Fruit fly (Drosophila melanogaster) whole organism, embryonic: ENCODE data around the gene Ing5.

Experiments
- Abd-B ChIP-seq: fragments of 200-800 bp; sonication (Bioruptor generic); optimal IDR thresholded peaks from 2 replicates; lab custom pipeline; 2018; ENCODE audit warnings: missing biosample characterization, mild to moderate bottlenecking, missing genetic modification characterization, moderate library complexity
- CG10979 ChIP-seq: fragments of 200-800 bp; sonication (Bioruptor generic); optimal IDR thresholded peaks from 2 replicates; lab custom pipeline; 2018; ENCODE audit warnings: missing biosample characterization, mild to moderate bottlenecking, missing genetic modification characterization, moderate library complexity
- CG11247 ChIP-seq: fragments of 200-800 bp; sonication (Bioruptor generic); IDR thresholded peaks from 2 replicates; pipeline ENCODE4 v1.3.6; 2022; ENCODE audit warnings: missing biosample characterization, missing genetic modification characterization
- CG12104 ChIP-seq: fragments of 200-800 bp; sonication (Bioruptor generic); optimal IDR thresholded peaks from 3 replicates; lab custom pipeline; 2016; ENCODE audit warnings: missing biosample characterization, missing genetic modification characterization
- CG13123 ChIP-seq: fragments of 200-800 bp; sonication (Bioruptor generic); optimal IDR thresholded peaks from 2 replicates; lab custom pipeline; 2016; ENCODE audit warnings: missing biosample characterization, missing genetic modification characterization
- CG13287 ChIP-seq: fragments of 200-800 bp; sonication (Bioruptor generic); IDR thresholded peaks from 2 replicates; pipeline ENCODE4 v1.3.6; 2022; ENCODE audit warnings: missing biosample characterization, missing genetic modification characterization; ENCODE audit not compliant: partially characterized antibody
- CG13296 ChIP-seq: fragments of 200-800 bp; sonication (Bioruptor generic); optimal IDR thresholded peaks from 3 replicates; lab custom pipeline; 2018; ENCODE audit warnings: missing biosample characterization, mild to moderate bottlenecking, missing genetic modification characterization
- CG13424 ChIP-seq: fragments of 200-800 bp; sonication (Bioruptor generic); optimal IDR thresholded peaks from 2 replicates; lab custom pipeline; 2019; ENCODE audit warnings: missing biosample characterization, mild to moderate bottlenecking, missing genetic modification characterization, moderate library complexity
- CG13894 ChIP-seq: fragments of 200-800 bp; sonication (Bioruptor generic); optimal IDR thresholded peaks from 3 replicates; lab custom pipeline; 2018; ENCODE audit warnings: missing biosample characterization, mild to moderate bottlenecking, missing genetic modification characterization, moderate library complexity
- CG1602 ChIP-seq: fragments of 200-800 bp; sonication (Bioruptor generic); optimal IDR thresholded peaks from 3 replicates; lab custom pipeline; 2016; ENCODE audit warnings: missing biosample characterization, missing genetic modification characterization
- CG18619 ChIP-seq: fragments of 200-800 bp; sonication (Bioruptor generic); optimal IDR thresholded peaks from 3 replicates; lab custom pipeline; 2017; ENCODE audit warnings: missing biosample characterization, mild to moderate bottlenecking, missing genetic modification characterization
- CG2129 ChIP-seq: fragments of 200-800 bp; sonication (Bioruptor generic); IDR thresholded peaks from 2 replicates; pipeline ENCODE4 v1.3.6; 2022; ENCODE audit warnings: missing biosample characterization, missing genetic modification characterization; ENCODE audit not compliant: partially characterized antibody
- CG2199 ChIP-seq: fragments of 200-800 bp; sonication (Bioruptor generic); IDR thresholded peaks from 3 replicates; pipeline ENCODE4 v1.3.6; 2022; ENCODE audit warnings: missing biosample characterization, missing genetic modification characterization
- CG2202 ChIP-seq: fragments of 200-800 bp; sonication (Bioruptor generic); optimal IDR thresholded peaks from 2 replicates; lab custom pipeline; 2018; ENCODE audit warnings: missing biosample characterization, mild to moderate bottlenecking, missing genetic modification characterization
- CG3065 ChIP-seq: fragments of 200-800 bp; sonication (Bioruptor generic); optimal IDR thresholded peaks from 2 replicates; lab custom pipeline; 2016; ENCODE audit warnings: missing biosample characterization, missing genetic modification characterization
- CG31441 ChIP-seq: fragments of 200-800 bp; sonication (Bioruptor generic); IDR thresholded peaks from 2 replicates; pipeline ENCODE4 v1.3.6; 2022; ENCODE audit warnings: missing biosample characterization, missing genetic modification characterization
- CG3163 ChIP-seq: fragments of 200-800 bp; sonication (Bioruptor generic); optimal IDR thresholded peaks from 3 replicates; lab custom pipeline; 2016; ENCODE audit warnings: missing biosample characterization, missing genetic modification characterization
- CG7928 ChIP-seq: fragments of 200-800 bp; sonication (Bioruptor generic); optimal IDR thresholded peaks from 2 replicates; lab custom pipeline; 2017; ENCODE audit warnings: missing biosample characterization, mild to moderate bottlenecking, missing genetic modification characterization
- CG7987 ChIP-seq: fragments of 200-800 bp; sonication (Bioruptor generic); optimal IDR thresholded peaks from 2 replicates; lab custom pipeline; 2018; ENCODE audit warnings: missing biosample characterization, mild to moderate bottlenecking, missing genetic modification characterization, moderate library complexity
- CG9215 ChIP-seq: fragments of 200-800 bp; sonication (Bioruptor generic); IDR thresholded peaks from 2 replicates; pipeline ENCODE4 v1.3.6; 2022; ENCODE audit warnings: missing biosample characterization, missing genetic modification characterization
- CG9727 ChIP-seq: fragments of 200-800 bp; sonication (Bioruptor generic); optimal IDR thresholded peaks from 3 replicates; lab custom pipeline; 2017; ENCODE audit warnings: missing biosample characterization, mild to moderate bottlenecking, missing genetic modification characterization
- D19A ChIP-seq: fragments of 200-800 bp; optimal IDR thresholded peaks from 3 replicates; lab custom pipeline; 2019; ENCODE audit warnings: missing biosample characterization, mild to moderate bottlenecking, missing genetic modification characterization, moderate library complexity
- Doc2 ChIP-seq: fragments of 200-800 bp; sonication (Bioruptor generic); IDR thresholded peaks from 2 replicates; pipeline ENCODE4 v1.3.6; 2022; ENCODE audit warnings: missing biosample characterization, missing genetic modification characterization
- E2f2 ChIP-seq: fragments of 200-800 bp; sonication (Bioruptor generic); IDR thresholded peaks from 2 replicates; pipeline ENCODE4 v1.3.6; 2022; ENCODE audit warnings: missing biosample characterization, missing genetic modification characterization
- Eip74EF ChIP-seq, 2 experiments: fragments of 200-800 bp in 1 of 2; fragments of >200 bp in 1 of 2; sonication (Bioruptor generic) in 1 of 2; optimal IDR thresholded peaks; 2 replicates each; lab custom pipeline; 2017 to 2019; ENCODE audit warnings: missing biosample characterization in 2 of 2, missing genetic modification characterization in 2 of 2, mild to moderate bottlenecking in 1 of 2, moderate library complexity in 1 of 2
- GATAe ChIP-seq: fragments of 200-800 bp; sonication (Bioruptor generic); conservative IDR thresholded peaks from 2 replicates; pipeline ENCODE4 v1.3.6; 2022; ENCODE audit warnings: missing biosample characterization, missing genetic modification characterization
- Myb ChIP-seq: fragments of 200-800 bp; sonication (Bioruptor generic); optimal IDR thresholded peaks from 2 replicates; lab custom pipeline; 2016; ENCODE audit warnings: missing biosample characterization, missing genetic modification characterization
- NC2α ChIP-seq: fragments of 200-800 bp; sonication (Bioruptor generic); optimal IDR thresholded peaks from 2 replicates; lab custom pipeline; 2016; ENCODE audit warnings: missing biosample characterization, missing genetic modification characterization
- NC2β ChIP-seq: fragments of 200-800 bp; sonication (Bioruptor generic); optimal IDR thresholded peaks from 2 replicates; lab custom pipeline; 2016; ENCODE audit warnings: missing biosample characterization, missing genetic modification characterization
- Six4 ChIP-seq: fragments of 200-800 bp; sonication (Bioruptor generic); optimal IDR thresholded peaks from 2 replicates; lab custom pipeline; 2016; ENCODE audit warnings: missing biosample characterization, missing genetic modification characterization
- Taf1 ChIP-seq: fragments of 200-800 bp; sonication (Bioruptor generic); IDR thresholded peaks from 2 replicates; pipeline ENCODE4 v1.3.6; 2022; ENCODE audit warnings: missing biosample characterization, missing genetic modification characterization
- Vsx1 ChIP-seq: fragments of 200-800 bp; sonication (Bioruptor generic); optimal IDR thresholded peaks from 2 replicates; lab custom pipeline; 2017; ENCODE audit warnings: missing biosample characterization, mild to moderate bottlenecking, missing genetic modification characterization, missing genetic modification reagents
- bigmax ChIP-seq: fragments of 200-800 bp; sonication (Bioruptor generic); optimal IDR thresholded peaks from 2 replicates; lab custom pipeline; 2018; ENCODE audit warnings: missing biosample characterization, mild to moderate bottlenecking, missing genetic modification characterization
- corto ChIP-seq: fragments of 200-800 bp; sonication (Bioruptor generic); optimal IDR thresholded peaks from 2 replicates; lab custom pipeline; 2016; ENCODE audit warnings: missing biosample characterization, mild to moderate bottlenecking, missing genetic modification characterization, moderate library complexity
- crc ChIP-seq: fragments of 200-800 bp; sonication (Bioruptor generic); optimal IDR thresholded peaks from 2 replicates; lab custom pipeline; 2016; ENCODE audit warnings: missing biosample characterization, missing genetic modification characterization
- dimm ChIP-seq: fragments of 200-800 bp; sonication (Bioruptor generic); IDR thresholded peaks from 2 replicates; pipeline ENCODE4 v1.3.6; 2022; ENCODE audit warnings: missing biosample characterization, missing genetic modification characterization
- dm ChIP-seq: fragments of 200-800 bp; sonication (Bioruptor generic); optimal IDR thresholded peaks from 3 replicates; lab custom pipeline; 2016; ENCODE audit warnings: missing biosample characterization, missing genetic modification characterization
- dmrt99B ChIP-seq: fragments of 200-800 bp; sonication (Bioruptor generic); optimal IDR thresholded peaks from 2 replicates; lab custom pipeline; 2018; ENCODE audit warnings: missing biosample characterization, mild to moderate bottlenecking, missing genetic modification characterization, moderate library complexity
- fu2 ChIP-seq: fragments of 200-800 bp; sonication (Bioruptor generic); optimal IDR thresholded peaks from 2 replicates; lab custom pipeline; 2016; ENCODE audit warnings: missing biosample characterization, missing genetic modification characterization
- jing ChIP-seq: fragments of 200-800 bp; sonication (Bioruptor generic); optimal IDR thresholded peaks from 2 replicates; lab custom pipeline; 2018; ENCODE audit warnings: missing biosample characterization, mild to moderate bottlenecking, missing genetic modification characterization
- lbe ChIP-seq: fragments of 200-800 bp; sonication (Bioruptor generic); optimal IDR thresholded peaks from 2 replicates; lab custom pipeline; 2016; ENCODE audit warnings: missing biosample characterization, mild to moderate bottlenecking, missing genetic modification characterization
- nmo ChIP-seq: fragments of 200-800 bp; sonication (Bioruptor generic); optimal IDR thresholded peaks from 2 replicates; lab custom pipeline; 2018; ENCODE audit warnings: missing biosample characterization, mild to moderate bottlenecking, missing genetic modification characterization, moderate library complexity
- nom ChIP-seq: fragments of 200-800 bp; sonication (Bioruptor generic); optimal IDR thresholded peaks from 2 replicates; lab custom pipeline; 2017; ENCODE audit warnings: missing biosample characterization, missing genetic modification characterization, mild to moderate bottlenecking, moderate library complexity, missing genetic modification reagents
- onecut ChIP-seq: fragments of 200-800 bp; sonication (Bioruptor generic); IDR thresholded peaks from 2 replicates; pipeline ENCODE4 v1.3.6; 2022; ENCODE audit warnings: missing biosample characterization, missing genetic modification characterization
- pum ChIP-seq: fragments of 200-800 bp; sonication (Bioruptor generic); optimal IDR thresholded peaks from 2 replicates; lab custom pipeline; 2016; ENCODE audit warnings: missing biosample characterization, missing genetic modification characterization
- schlank ChIP-seq: fragments of 200-800 bp; sonication (Bioruptor generic); optimal IDR thresholded peaks from 2 replicates; lab custom pipeline; 2018; ENCODE audit warnings: missing biosample characterization, mild to moderate bottlenecking, missing genetic modification characterization
- scrt ChIP-seq: fragments of 200-800 bp; sonication (Bioruptor generic); optimal IDR thresholded peaks from 2 replicates; lab custom pipeline; 2018; ENCODE audit warnings: missing biosample characterization, mild to moderate bottlenecking, missing genetic modification characterization, moderate library complexity
- sens ChIP-seq: fragments of 200-800 bp; sonication (Bioruptor generic); peaks from one replicate; lab custom pipeline; 2016; ENCODE audit warnings: missing biosample characterization, missing genetic modification characterization
- slou ChIP-seq: fragments of 200-800 bp; sonication (Bioruptor generic); optimal IDR thresholded peaks from 3 replicates; lab custom pipeline; 2016; ENCODE audit warnings: missing biosample characterization, missing genetic modification characterization
- stc ChIP-seq: fragments of 200-800 bp; sonication (Bioruptor generic); IDR thresholded peaks from 2 replicates; pipeline ENCODE4 v1.3.6; 2022; ENCODE audit warnings: missing biosample characterization, missing genetic modification characterization
- toy ChIP-seq: fragments of 200-800 bp; sonication (Bioruptor generic); IDR thresholded peaks from 2 replicates; pipeline ENCODE4 v1.3.6; 2022; ENCODE audit warnings: missing biosample characterization, missing genetic modification characterization

Gene Ing5

DNA sequence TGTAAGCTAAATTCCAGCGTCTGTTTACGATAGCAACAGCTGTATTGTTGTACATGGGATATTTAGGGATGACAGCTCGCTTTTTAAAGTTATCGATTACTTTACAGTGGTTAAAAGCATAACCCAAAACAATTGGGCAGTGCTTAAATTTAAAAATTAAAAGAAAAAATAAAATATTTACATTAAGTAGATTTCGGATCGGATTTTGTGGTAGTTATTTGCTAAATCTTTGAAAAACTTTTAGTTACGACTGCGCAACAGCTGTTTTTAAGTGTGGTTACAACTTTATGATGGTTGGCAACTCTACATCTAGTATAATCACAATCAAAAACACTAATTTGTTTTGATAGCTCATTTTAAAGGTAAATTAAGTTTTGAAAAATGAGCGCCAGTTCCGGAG lies at the start of gene Ing5, which contains the start of gene CG7099 (continued):
- TF ChIP-seq CG13296 (GFP tag; lab: Kevin White, UChicago) = peak; percentile 94
- TF ChIP-seq D19A (tag; lab: Kevin White, UChicago) = peak; percentile 89
- TF ChIP-seq nom (GFP tag; lab: Kevin White, UChicago) = peak; percentile 82
- peak; percentile 96 for TF ChIP-seq CG9727
- peak; percentile 94 for TF ChIP-seq CG18619 (GFP tag; lab: Kevin White, UChicago)
- peak; percentile 98 for TF ChIP-seq CG1602 (GFP tag; lab: Kevin White, UChicago)
- TF ChIP-seq CG13123 (GFP tag; lab: Kevin White, UChicago) = peak; percentile 95
- peak; percentile 68 for TF ChIP-seq crc (GFP tag; lab: Kevin White, UChicago)
- TF ChIP-seq CG2129 (GFP tag; lab: Robert Waterston, UW) = 0 out of 2 replicates have a peak, but pooled peaks have one; percentile 34
- peak; percentile 97 for TF ChIP-seq CG13424
- TF ChIP-seq CG9215 (GFP tag; lab: Robert Waterston, UW) = peak; percentile 94
- TF ChIP-seq NC2β (GFP tag; lab: Kevin White, UChicago) = peak; percentile 91
- TF ChIP-seq CG10979 (tag; lab: Kevin White, UChicago) = peak; percentile 94
- TF ChIP-seq lbe = peak; percentile 95
- TF ChIP-seq CG13894 (tag; lab: Kevin White, UChicago) = peak; percentile 96
- peak; percentile 92 for TF ChIP-seq scrt (GFP tag; lab: Kevin White, UChicago)
- TF ChIP-seq CG31441 = peak; percentile 98
- TF ChIP-seq GATAe (GFP tag; lab: Robert Waterston, UW) = peak; percentile 92
- TF ChIP-seq CG2199 = peak; percentile 94
- TF ChIP-seq dimm (GFP tag; lab: Robert Waterston, UW) = peak; percentile 76
- TF ChIP-seq dmrt99B = peak; percentile 93
- peak; percentile 94 for TF ChIP-seq stc (GFP tag; lab: Robert Waterston, UW)
- TF ChIP-seq CG7928 = peak; percentile 77
- peak; percentile 93 for TF ChIP-seq Six4 (GFP tag; lab: Kevin White, UChicago)
- TF ChIP-seq CG3163 = peak; percentile 61
- peak; percentile 87 for TF ChIP-seq toy
- TF ChIP-seq CG11247 (GFP tag; lab: Robert Waterston, UW) = peak; percentile 95
- peak; percentile 83 for TF ChIP-seq CG13287 (GFP tag; lab: Robert Waterston, UW)
- TF ChIP-seq pum (GFP tag; lab: Kevin White, UChicago) = peak; percentile 89
- peak; percentile 64 for TF ChIP-seq Myb
- peak; percentile 98 for TF ChIP-seq nmo (GFP tag; lab: Kevin White, UChicago)
- TF ChIP-seq Abd-B (GFP tag; lab: Kevin White, UChicago) = peak; percentile 98
- peak; percentile 80 for TF ChIP-seq schlank (tag; lab: Kevin White, UChicago)
- peak; percentile 89 for TF ChIP-seq CG7987
- peak; percentile 97 for TF ChIP-seq slou (GFP tag; lab: Kevin White, UChicago)
- peak; percentile 94 for TF ChIP-seq CG12104 (GFP tag; lab: Kevin White, UChicago)
- TF ChIP-seq bigmax (GFP tag; lab: Kevin White, UChicago) = peak; percentile 75
- peak; percentile 85 for TF ChIP-seq onecut (GFP tag; lab: Robert Waterston, UW)
- TF ChIP-seq NC2α (GFP tag; lab: Kevin White, UChicago) = peak; percentile 70
- TF ChIP-seq dm (GFP tag; lab: Kevin White, UChicago) = peak; percentile 62
- TF ChIP-seq E2f2 = peak; percentile 81
- peak; percentile 93 for TF ChIP-seq Vsx1 (GFP tag; lab: Kevin White, UChicago)
- TF ChIP-seq Eip74EF (GFP tag; optimal IDR thresholded peaks at IDR 0.05; lab: Kevin White, UChicago) = no peak
- TF ChIP-seq sens (GFP tag; lab: Kevin White, UChicago) = peak; percentile 99
- TF ChIP-seq fu2 (GFP tag; lab: Kevin White, UChicago) = peak; percentile 82
- TF ChIP-seq CG2202 = peak; percentile 90
- peak; percentile 95 for TF ChIP-seq CG3065
- peak; percentile 89 for TF ChIP-seq jing (GFP tag; lab: Kevin White, UChicago)
- peak; percentile 94 for TF ChIP-seq Taf1 (GFP tag; lab: Robert Waterston, UW)
- TF ChIP-seq corto (GFP tag; lab: Kevin White, UChicago) = peak; percentile 89
- TF ChIP-seq Doc2 = peak; percentile 91
